Worm (Caenorhabditis elegans) whole organism, L1 larva: ENCODE results near the gene lpr-4.

Experiments
- ama-1 ChIP-seq: fragments of 150-350 bp; optimal IDR thresholded peaks from 2 replicates; lab custom pipeline; 2014
- grh-1 ChIP-seq: fragments of 200-800 bp; sonication (Bioruptor generic); IDR thresholded peaks from 2 replicates; pipeline ENCODE4 v1.3.6; 2022; ENCODE audit warnings: missing genetic modification reagents, missing genetic modification characterization, missing compliant biosample characterization
- lin-15B ChIP-seq: fragments of 150-350 bp; sonication (generic microtip); optimal IDR thresholded peaks from 3 replicates; lab custom pipeline; 2014; ENCODE audit warnings: missing biosample characterization, missing genetic modification characterization
- pqm-1 ChIP-seq: sonication (generic microtip); optimal IDR thresholded peaks from 3 replicates; lab custom pipeline; 2017; ENCODE audit warnings: missing biosample characterization, missing genetic modification characterization
- snpc-4 ChIP-seq: fragments of 150-350 bp; optimal IDR thresholded peaks from 2 replicates; lab custom pipeline; 2014; ENCODE audit warnings: missing biosample characterization, missing genetic modification characterization

ce11 chrX:11103173-11103572, 38.2 kb downstream of the lpr-4 start:
- TF ChIP-seq pqm-1 (no peak), grh-1 (GFP tag; lab: Robert Waterston, UW) (no peak), snpc-4 (tag; lab: Kevin White, UChicago) (no peak), ama-1 (lab: Kevin White, UChicago) (no peak), lin-15B (tag; lab: Kevin White, UChicago) (no peak)
